Worm (Caenorhabditis elegans) whole organism, L4 larva: Measurements from ENCODE around the gene F19H8.2.

ENCODE experiments used
- F10B5.3 ChIP-seq: sonication (generic microtip); optimal IDR thresholded peaks from 2 replicates; lab custom pipeline; 2016; ENCODE audit warnings: mild to moderate bottlenecking, missing genetic modification characterization, missing compliant biosample characterization
- F37D6.2 ChIP-seq: sonication (generic microtip); optimal IDR thresholded peaks from 2 replicates; lab custom pipeline; 2016; ENCODE audit warnings: mild to moderate bottlenecking, missing genetic modification characterization, missing compliant biosample characterization
- Y105C5A.15 ChIP-seq: fragments of 200-800 bp; sonication (Bioruptor generic); IDR thresholded peaks from 2 replicates; pipeline ENCODE4 v1.3.6; 2022; ENCODE audit warnings: missing genetic modification characterization, missing compliant biosample characterization
- Y5F2A.4 ChIP-seq: fragments of 200-800 bp; sonication (Bioruptor generic); optimal IDR thresholded peaks from 2 replicates; lab custom pipeline; 2018; ENCODE audit warnings: mild to moderate bottlenecking, missing genetic modification characterization, missing compliant biosample characterization
- ZK337.2 ChIP-seq: fragments of 200-800 bp; sonication (Bioruptor generic); IDR thresholded peaks from 2 replicates; pipeline ENCODE4 v1.3.6; 2022; ENCODE audit warnings: missing genetic modification reagents, missing genetic modification characterization, missing compliant biosample characterization
- ZK546.5 ChIP-seq, 2 experiments: sonication (generic microtip); optimal IDR thresholded peaks; 2 replicates each; lab custom pipeline; 2017; ENCODE audit warnings: missing biosample characterization in 2 of 2, missing genetic modification characterization in 2 of 2
- aha-1 ChIP-seq: fragments of 150-350 bp; peaks from one replicate; lab custom pipeline; 2014; ENCODE audit warnings: missing biosample characterization, missing genetic modification characterization
- ama-1 ChIP-seq: fragments of 150-350 bp; optimal IDR thresholded peaks from 2 replicates; lab custom pipeline; 2014; ENCODE audit warnings: inconsistent platforms, mixed read lengths
- arid-1 ChIP-seq: fragments of 200-800 bp; sonication (Bioruptor generic); conservative IDR thresholded peaks from 2 replicates; pipeline ENCODE4 v1.3.6; 2022; ENCODE audit warnings: missing genetic modification reagents, missing genetic modification characterization, missing compliant biosample characterization
- attf-4 ChIP-seq: sonication (generic microtip); optimal IDR thresholded peaks from 3 replicates; lab custom pipeline; 2017; ENCODE audit warnings: missing biosample characterization, missing genetic modification characterization
- ceh-20 ChIP-seq: fragments of 200-800 bp; sonication (Bioruptor generic); IDR thresholded peaks from 2 replicates; pipeline ENCODE4 v1.3.6; 2022; ENCODE audit warnings: missing genetic modification reagents, missing genetic modification characterization, missing compliant biosample characterization
- ceh-28 ChIP-seq: fragments of 150-350 bp; optimal IDR thresholded peaks from 2 replicates; lab custom pipeline; 2014; ENCODE audit warnings: missing biosample characterization, missing genetic modification reagents, missing genetic modification characterization
- ceh-44 ChIP-seq: fragments of 200-800 bp; sonication (Bioruptor generic); IDR thresholded peaks from 2 replicates; pipeline ENCODE4 v1.3.6; 2022; ENCODE audit warnings: missing genetic modification reagents, missing genetic modification characterization, missing compliant biosample characterization
- ceh-82 ChIP-seq: sonication (generic microtip); optimal IDR thresholded peaks from 2 replicates; lab custom pipeline; 2017; ENCODE audit warnings: missing biosample characterization, missing genetic modification characterization
- ces-1 ChIP-seq: fragments of 150-350 bp; sonication (generic microtip); optimal IDR thresholded peaks from 4 replicates; lab custom pipeline; 2014; ENCODE audit warnings: missing biosample characterization, missing genetic modification reagents, missing genetic modification characterization
- cey-2 ChIP-seq: sonication (generic microtip); optimal IDR thresholded peaks from 3 replicates; lab custom pipeline; 2017; ENCODE audit warnings: missing genetic modification characterization, mild to moderate bottlenecking, missing compliant biosample characterization, antibody characterized with exemption, borderline replicate concordance; ENCODE audit not compliant: insufficient read depth
- daf-16 ChIP-seq, 3 experiments: sonication (generic microtip); optimal IDR thresholded peaks; 2 replicates each; lab custom pipeline; 2016 to 2017; ENCODE audit warnings: missing genetic modification characterization in 3 of 3, missing genetic modification reagents in 3 of 3, mild to moderate bottlenecking in 2 of 3, missing compliant biosample characterization in 2 of 3, missing biosample characterization in 1 of 3, moderate library complexity in 1 of 3
- daf-8 ChIP-seq: fragments of 200-800 bp; sonication (Bioruptor generic); IDR thresholded peaks from 2 replicates; pipeline ENCODE4 v1.3.6; 2022; ENCODE audit warnings: missing genetic modification characterization, missing compliant biosample characterization
- dmd-9 ChIP-seq: fragments of 200-800 bp; sonication (Bioruptor generic); IDR thresholded peaks from 2 replicates; pipeline ENCODE4 v1.3.6; 2022; ENCODE audit warnings: missing genetic modification reagents, missing genetic modification characterization, missing compliant biosample characterization
- dve-1 ChIP-seq: sonication (generic microtip); optimal IDR thresholded peaks from 2 replicates; lab custom pipeline; 2017; ENCODE audit warnings: antibody characterized with exemption, mild to moderate bottlenecking, missing genetic modification characterization, missing compliant biosample characterization; ENCODE audit not compliant: insufficient read depth
- egl-43 ChIP-seq: fragments of 200-800 bp; sonication (Bioruptor generic); IDR thresholded peaks from 2 replicates; pipeline ENCODE4 v1.3.6; 2022; ENCODE audit warnings: missing genetic modification reagents, missing genetic modification characterization, missing compliant biosample characterization
- fkh-10 ChIP-seq: fragments of 150-350 bp; optimal IDR thresholded peaks from 2 replicates; lab custom pipeline; 2014; ENCODE audit warnings: missing biosample characterization, missing genetic modification reagents, missing genetic modification characterization
- hif-1 ChIP-seq, 2 experiments: sonication (generic microtip); optimal IDR thresholded peaks; 2 replicates each; lab custom pipeline; 2016 to 2017; ENCODE audit warnings: missing compliant biosample characterization in 2 of 2, missing genetic modification characterization in 2 of 2, missing genetic modification reagents in 2 of 2, missing genotype in 2 of 2, mild to moderate bottlenecking in 1 of 2
- hlh-30 ChIP-seq: sonication (generic microtip); optimal IDR thresholded peaks from 2 replicates; lab custom pipeline; 2017; ENCODE audit warnings: antibody characterized with exemption, mild to moderate bottlenecking, missing genetic modification characterization, missing compliant biosample characterization; ENCODE audit not compliant: insufficient read depth
- hmg-1.1 ChIP-seq: fragments of 200-800 bp; sonication (Bioruptor generic); IDR thresholded peaks from 2 replicates; pipeline ENCODE4 v1.3.6; 2022; ENCODE audit warnings: missing genetic modification reagents, missing genetic modification characterization, missing compliant biosample characterization
- lim-7 ChIP-seq: fragments of 200-800 bp; sonication (Bioruptor generic); IDR thresholded peaks from 2 replicates; pipeline ENCODE4 v1.3.6; 2022; ENCODE audit warnings: missing genetic modification characterization, missing compliant biosample characterization
- lir-3 ChIP-seq: sonication (generic microtip); optimal IDR thresholded peaks from 2 replicates; lab custom pipeline; 2016; ENCODE audit warnings: mild to moderate bottlenecking, missing genetic modification characterization, missing compliant biosample characterization
- madf-5 ChIP-seq, 2 experiments: fragments of 200-800 bp; sonication (Bioruptor generic); IDR thresholded peaks; 2 replicates each; pipeline ENCODE4 v1.3.6; 2022; ENCODE audit warnings: missing compliant biosample characterization in 2 of 2, missing genetic modification characterization in 2 of 2
- nhr-41 ChIP-seq: fragments of 200-800 bp; sonication (Bioruptor generic); IDR thresholded peaks from 2 replicates; pipeline ENCODE4 v1.3.6; 2022; ENCODE audit warnings: missing genetic modification reagents, missing genetic modification characterization, missing compliant biosample characterization
- nhr-48 ChIP-seq: sonication (generic microtip); optimal IDR thresholded peaks from 2 replicates; lab custom pipeline; 2016; ENCODE audit warnings: mild to moderate bottlenecking, missing genetic modification characterization, missing compliant biosample characterization
- nhr-76 ChIP-seq: fragments of 150-350 bp; optimal IDR thresholded peaks from 2 replicates; lab custom pipeline; 2014; ENCODE audit warnings: missing biosample characterization, missing genetic modification characterization
- pha-4 ChIP-seq, 2 experiments: fragments of 150-350 bp in 1 of 2; fragments of 200-800 bp in 1 of 2; sonication (Bioruptor generic) in 1 of 2; IDR thresholded peaks in 1 of 2; optimal IDR thresholded peaks in 1 of 2; 2 replicates each; pipeline versions ENCODE4 v1.3.6 to Lab custom; 2014 to 2022; ENCODE audit warnings: missing genetic modification characterization in 2 of 2, missing genetic modification reagents in 2 of 2, missing biosample characterization in 1 of 2, missing compliant biosample characterization in 1 of 2
- php-3 ChIP-seq: fragments of 200-800 bp; sonication (Bioruptor generic); IDR thresholded peaks from 2 replicates; pipeline ENCODE4 v1.3.6; 2022; ENCODE audit warnings: missing genetic modification reagents, missing genetic modification characterization, missing compliant biosample characterization
- skn-1 ChIP-seq: fragments of 150-350 bp; optimal IDR thresholded peaks from 2 replicates; lab custom pipeline; 2014; ENCODE audit warnings: missing biosample characterization, missing genetic modification characterization
- snpc-4 ChIP-seq: fragments of 150-350 bp; optimal IDR thresholded peaks from 2 replicates; lab custom pipeline; 2014; ENCODE audit warnings: missing biosample characterization, missing genetic modification characterization
- spr-1 ChIP-seq: sonication (generic microtip); optimal IDR thresholded peaks from 2 replicates; lab custom pipeline; 2016; ENCODE audit warnings: mild to moderate bottlenecking, missing genetic modification characterization, missing compliant biosample characterization
- spr-3 ChIP-seq: fragments of 200-800 bp; sonication (Bioruptor generic); optimal IDR thresholded peaks from 2 replicates; lab custom pipeline; 2018; ENCODE audit warnings: mild to moderate bottlenecking, missing genetic modification characterization, missing compliant biosample characterization
- unc-130 ChIP-seq: sonication (generic microtip); optimal IDR thresholded peaks from 2 replicates; lab custom pipeline; 2016; ENCODE audit warnings: missing genetic modification reagents, missing genetic modification characterization, missing compliant biosample characterization
- vab-7 ChIP-seq: fragments of 200-800 bp; sonication (Bioruptor generic); IDR thresholded peaks from 2 replicates; pipeline ENCODE4 v1.3.6; 2022; ENCODE audit warnings: missing genetic modification reagents, missing genetic modification characterization, missing compliant biosample characterization
- zag-1 ChIP-seq: fragments of 150-350 bp; optimal IDR thresholded peaks from 2 replicates; lab custom pipeline; 2014; ENCODE audit warnings: missing biosample characterization, missing genetic modification characterization
- zip-2 ChIP-seq: fragments of 150-350 bp; optimal IDR thresholded peaks from 2 replicates; lab custom pipeline; 2014; ENCODE audit warnings: missing biosample characterization, missing genetic modification characterization

F19H8.2 gene

ce11 chrII:14616927-14617326 lies 11.3 kb upstream of the F19H8.2 start (continued):
- TF ChIP-seq snpc-4 (no peak), egl-43 (peak; percentile 92), ceh-20 (peak; percentile 64), Y105C5A.15 (GFP tag; lab: Robert Waterston, UW) (peak; percentile 81; the same call in 1 of the 2 replicates), cey-2 (tag; lab: Kevin White, UChicago) (no peak), lim-7 (GFP tag; lab: Robert Waterston, UW) (peak; percentile 96), ZK337.2 (GFP tag; lab: Robert Waterston, UW) (0 out of 2 replicates have a peak, but pooled peaks have one; percentile 17), madf-5 (GFP tag; IDR thresholded peaks at IDR 0.05; lab: Robert Waterston, UW) (peak; percentile 74 to 93; a peak in 3 of 4 replicates), lir-3 (tag; lab: Kevin White, UChicago) (peak; percentile 42), daf-16 (GFP tag; optimal IDR thresholded peaks at IDR 0.05; lab: Kevin White, UChicago) (peak in 1 of 2 experiments; percentile 88), daf-16 (tag; optimal IDR thresholded peaks at IDR 0.05; lab: Kevin White, UChicago) (peak; percentile 67), nhr-48 (tag; lab: Kevin White, UChicago) (peak; percentile 48), ceh-28 (tag; lab: Kevin White, UChicago) (no peak), skn-1 (tag; lab: Kevin White, UChicago) (no peak), arid-1 (GFP tag; lab: Robert Waterston, UW) (peak; percentile 90), hlh-30 (tag; lab: Kevin White, UChicago) (peak; percentile 48), vab-7 (GFP tag; lab: Robert Waterston, UW) (peak; percentile 85), pha-4 (GFP tag; IDR thresholded peaks at IDR 0.05; lab: Robert Waterston, UW) (peak; percentile 82), pha-4 (tag; optimal IDR thresholded peaks at IDR 0.05; lab: Kevin White, UChicago) (no peak), unc-130 (GFP tag; lab: Kevin White, UChicago) (peak; percentile 39), ama-1 (lab: Kevin White, UChicago) (no peak), ceh-44 (GFP tag; lab: Robert Waterston, UW) (0 out of 2 replicates have a peak, but pooled peaks have one; percentile 28), hif-1 (tag; optimal IDR thresholded peaks at IDR 0.05; lab: Kevin White, UChicago) (no peak), ces-1 (GFP tag; lab: Kevin White, UChicago) (no peak), hmg-1.1 (GFP tag; lab: Robert Waterston, UW) (peak; percentile 58; the same call in 1 of the 2 replicates), zip-2 (tag; lab: Kevin White, UChicago) (no peak), aha-1 (no peak), spr-3 (GFP tag; lab: Kevin White, UChicago) (peak; percentile 63), dve-1 (tag; lab: Kevin White, UChicago) (peak; percentile 28), Y5F2A.4 (GFP tag; lab: Kevin White, UChicago) (peak; percentile 60), ZK546.5 (tag; optimal IDR thresholded peaks at IDR 0.05; lab: Kevin White, UChicago) (no peak), nhr-41 (GFP tag; lab: Robert Waterston, UW) (peak; percentile 82; the same call in 1 of the 2 replicates), daf-8 (GFP tag; lab: Robert Waterston, UW) (no peak), spr-1 (tag; lab: Kevin White, UChicago) (peak; percentile 14), dmd-9 (GFP tag; lab: Robert Waterston, UW) (no peak), fkh-10 (GFP tag; lab: Kevin White, UChicago) (no peak), attf-4 (tag; lab: Kevin White, UChicago) (no peak), php-3 (GFP tag; lab: Robert Waterston, UW) (no peak; the same call in 1 of the 2 replicates), ceh-82 (tag; lab: Kevin White, UChicago) (no peak), F10B5.3 (tag; lab: Kevin White, UChicago) (no peak), nhr-76 (tag; lab: Kevin White, UChicago) (no peak), zag-1 (no peak), F37D6.2 (tag; lab: Kevin White, UChicago) (no peak)
